Worm (Caenorhabditis elegans) whole organism, L4 larva: ENCODE measurements around the gene rpl-39.
A peak's percentile ranks its signal among the peaks of the same experiment; 100 is the strongest.

ENCODE experiments used
- aha-1 ChIP-seq: fragments of 150-350 bp; peaks from one replicate; lab custom pipeline; 2014; ENCODE audit warnings: missing biosample characterization, missing genetic modification characterization
- ceh-82 ChIP-seq: sonication (generic microtip); optimal IDR thresholded peaks from 2 replicates; lab custom pipeline; 2017; ENCODE audit warnings: missing biosample characterization, missing genetic modification characterization
- daf-12 ChIP-seq: fragments of 150-350 bp; optimal IDR thresholded peaks from 2 replicates; lab custom pipeline; 2014; ENCODE audit warnings: missing biosample characterization, missing genetic modification reagents, missing genetic modification characterization
- dmd-9 ChIP-seq: fragments of 200-800 bp; sonication (Bioruptor generic); IDR thresholded peaks from 2 replicates; pipeline ENCODE4 v1.3.6; 2022; ENCODE audit warnings: missing genetic modification reagents, missing genetic modification characterization, missing compliant biosample characterization
- fkh-10 ChIP-seq: fragments of 150-350 bp; optimal IDR thresholded peaks from 2 replicates; lab custom pipeline; 2014; ENCODE audit warnings: missing biosample characterization, missing genetic modification reagents, missing genetic modification characterization
- hmg-1.1 ChIP-seq: fragments of 200-800 bp; sonication (Bioruptor generic); IDR thresholded peaks from 2 replicates; pipeline ENCODE4 v1.3.6; 2022; ENCODE audit warnings: missing genetic modification reagents, missing genetic modification characterization, missing compliant biosample characterization
- lin-1 ChIP-seq: fragments of 200-800 bp; sonication (Bioruptor generic); IDR thresholded peaks from 2 replicates; pipeline ENCODE4 v1.3.6; 2022; ENCODE audit warnings: missing genetic modification reagents, missing genetic modification characterization, missing compliant biosample characterization
- lin-13 ChIP-seq: fragments of 150-350 bp; optimal IDR thresholded peaks from 2 replicates; lab custom pipeline; 2014; ENCODE audit warnings: missing biosample characterization, missing genetic modification reagents, missing genetic modification characterization
- lin-15B ChIP-seq: fragments of 150-350 bp; sonication (generic microtip); optimal IDR thresholded peaks from 3 replicates; lab custom pipeline; 2014; ENCODE audit warnings: missing biosample characterization, missing genetic modification characterization
- lin-39 ChIP-seq: fragments of 150-350 bp; optimal IDR thresholded peaks from 2 replicates; lab custom pipeline; 2014; ENCODE audit warnings: missing biosample characterization, missing genetic modification reagents, missing genetic modification characterization
- nhr-237 ChIP-seq: sonication (generic microtip); optimal IDR thresholded peaks from 2 replicates; lab custom pipeline; 2017; ENCODE audit warnings: missing biosample characterization, missing genetic modification characterization
- pha-4 ChIP-seq, 2 experiments: fragments of 150-350 bp in 1 of 2; fragments of 200-800 bp in 1 of 2; sonication (Bioruptor generic) in 1 of 2; IDR thresholded peaks in 1 of 2; optimal IDR thresholded peaks in 1 of 2; 2 replicates each; pipeline versions ENCODE4 v1.3.6 to Lab custom; 2014 to 2022; ENCODE audit warnings: missing genetic modification characterization in 2 of 2, missing genetic modification reagents in 2 of 2, missing biosample characterization in 1 of 2, missing compliant biosample characterization in 1 of 2
- unc-62 ChIP-seq, 3 experiments: fragments of 150-350 bp in 1 of 3; sonication (generic microtip); optimal IDR thresholded peaks in 2 of 3; peaks in 1 of 3; 1 replicate in 1 of 3; 2 replicates in 2 of 3; lab custom pipeline; 2014 to 2017; ENCODE audit warnings: missing biosample characterization in 3 of 3, missing genetic modification characterization in 3 of 3, missing genetic modification reagents in 3 of 3, missing genotype in 1 of 3
- ztf-11 ChIP-seq: fragments of 150-350 bp; optimal IDR thresholded peaks from 2 replicates; lab custom pipeline; 2014; ENCODE audit warnings: missing biosample characterization, missing genetic modification characterization

DNA sequence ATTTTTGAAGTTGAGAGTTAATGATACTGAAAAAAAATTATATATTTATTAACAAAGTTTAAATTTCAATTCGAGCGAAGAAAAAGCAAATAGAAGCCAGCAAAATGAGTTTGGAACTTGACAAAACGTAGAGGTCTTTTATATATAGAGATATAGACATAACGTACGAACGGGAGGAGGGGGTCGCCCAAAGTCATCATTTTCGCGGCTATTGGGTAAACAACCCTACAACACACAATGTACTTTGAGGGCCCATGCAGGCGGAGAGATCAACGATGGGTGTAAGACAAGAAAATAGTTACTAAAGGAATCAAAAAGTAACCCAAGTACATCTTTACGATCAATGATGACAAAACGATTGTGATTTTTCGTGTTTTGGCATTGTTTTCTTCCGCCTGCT is 35.9 kb upstream of the rpl-39 start, which contains the start of gene ZK742.4:
- TF ChIP-seq pha-4 (GFP tag; IDR thresholded peaks at IDR 0.05; lab: Robert Waterston, UW) (0 out of 2 replicates have a peak, but pooled peaks have one; percentile 21), pha-4 (tag; optimal IDR thresholded peaks at IDR 0.05; lab: Kevin White, UChicago) (no peak), dmd-9 (GFP tag; lab: Robert Waterston, UW) (no peak), daf-12 (tag; lab: Kevin White, UChicago) (no peak), hmg-1.1 (GFP tag; lab: Robert Waterston, UW) (no peak), lin-39 (no peak), fkh-10 (GFP tag; lab: Kevin White, UChicago) (no peak), nhr-237 (no peak), lin-15B (tag; lab: Kevin White, UChicago) (no peak), lin-13 (GFP tag; lab: Kevin White, UChicago) (no peak), aha-1 (tag; lab: Kevin White, UChicago) (no peak), ztf-11 (tag; lab: Kevin White, UChicago) (no peak), lin-1 (GFP tag; lab: Robert Waterston, UW) (no peak), unc-62 (GFP tag; optimal IDR thresholded peaks at IDR 0.05 in 1 of 2; lab: Kevin White, UChicago) (no peak), unc-62 (tag; optimal IDR thresholded peaks at IDR 0.05; lab: Kevin White, UChicago) (no peak), ceh-82 (tag; lab: Kevin White, UChicago) (no peak)
